Worm (Caenorhabditis elegans): Measurements from ENCODE around the gene C17G10.1.

ce11 chrII:5589690-5590089, 6.7 kb upstream of the C17G10.1 start, which contains the start of gene C17G10.13:
- TF ChIP-seq unc-62 (GFP tag; optimal IDR thresholded peaks at IDR 0.05) (no peak), Y95B8A.8 (GFP tag; IDR thresholded peaks at IDR 0.05) (no peak), him-1 (tag; optimal IDR thresholded peaks at IDR 0.05) (no peak), dpff-1 (tag; optimal IDR thresholded peaks at IDR 0.05) (no peak), ama-1 (optimal IDR thresholded peaks at IDR 0.05) (no peak), ama-1 (GFP tag; optimal IDR thresholded peaks at IDR 0.05) (no peak), tbx-9 (tag; optimal IDR thresholded peaks at IDR 0.05; ENCODE audit: borderline replicate concordance) (no peak), ceh-40 (GFP tag; IDR thresholded peaks at IDR 0.05) (no peak), efl-1 (GFP tag; optimal IDR thresholded peaks at IDR 0.05) (no peak), cebp-2 (GFP tag; IDR thresholded peaks at IDR 0.05) (no peak)

Measured in whole organism, young adult.